Worm (Caenorhabditis elegans) whole organism, L1 larva: ENCODE measurements around the gene T05C1.5.

ENCODE experiments used
- ama-1 ChIP-seq: fragments of 150-350 bp; optimal IDR thresholded peaks from 2 replicates; lab custom pipeline; 2014
- ces-1 ChIP-seq: fragments of 150-350 bp; optimal IDR thresholded peaks from 2 replicates; lab custom pipeline; 2014; ENCODE audit warnings: missing biosample characterization, missing genetic modification reagents, missing genetic modification characterization
- dpl-1 ChIP-seq, 3 experiments: fragments of 150-350 bp in 2 of 3; sonication (generic microtip) in 1 of 3; optimal IDR thresholded peaks; 2 replicates each; lab custom pipeline; 2014 to 2017; ENCODE audit warnings: missing biosample characterization in 3 of 3, missing genetic modification characterization in 3 of 3, missing genetic modification reagents in 3 of 3
- elt-2 ChIP-seq: sonication (generic microtip); optimal IDR thresholded peaks from 2 replicates; lab custom pipeline; 2016; ENCODE audit warnings: missing genetic modification characterization, mild to moderate bottlenecking, inconsistent platforms, missing compliant biosample characterization, missing genetic modification reagents
- lin-39 ChIP-seq: fragments of 150-350 bp; optimal IDR thresholded peaks from 2 replicates; lab custom pipeline; 2014; ENCODE audit warnings: missing biosample characterization, missing genetic modification reagents, missing genetic modification characterization
- mef-2 ChIP-seq: fragments of 150-350 bp; optimal IDR thresholded peaks from 2 replicates; lab custom pipeline; 2014; ENCODE audit warnings: missing biosample characterization, missing genetic modification characterization
- tlp-1 ChIP-seq: fragments of 150-350 bp; optimal IDR thresholded peaks from 2 replicates; lab custom pipeline; 2014; ENCODE audit warnings: missing biosample characterization, missing genetic modification characterization

ce11 chrII:4454823-4455222, 35.8 kb downstream of the T05C1.5 start:
- no peak for TF ChIP-seq lin-39
- no peak for TF ChIP-seq ama-1 (lab: Kevin White, UChicago)
- TF ChIP-seq dpl-1 (GFP tag; optimal IDR thresholded peaks at IDR 0.05; lab: Kevin White, UChicago): no peak
- TF ChIP-seq mef-2 (tag; lab: Kevin White, UChicago): no peak
- no peak for TF ChIP-seq tlp-1 (tag; lab: Kevin White, UChicago)
- TF ChIP-seq ces-1: no peak
- TF ChIP-seq elt-2 (tag; lab: Kevin White, UChicago): no peak
